Fruit fly (Drosophila melanogaster): ENCODE results near the gene Reepl1.

The Reepl1 gene

dm6 chrX:11600795-11601358 lies 28.4 kb downstream of the Reepl1 start (continued):
- no peak for TF ChIP-seq Hr83 (GFP tag; optimal IDR thresholded peaks at IDR 0.05; ENCODE audit: poor library complexity, severe bottlenecking)
- no peak for TF ChIP-seq CG32264 (GFP tag; optimal IDR thresholded peaks at IDR 0.05)
- TF ChIP-seq HLH106 (tag; optimal IDR thresholded peaks at IDR 0.05), result peak; percentile 36
- TF ChIP-seq Dfd (GFP tag; optimal IDR thresholded peaks at IDR 0.05), result no peak
- TF ChIP-seq Vsx2 (GFP tag; optimal IDR thresholded peaks at IDR 0.05; ENCODE audit: partially characterized antibody), result no peak
- no peak for TF ChIP-seq Mio (GFP tag; optimal IDR thresholded peaks at IDR 0.05)
- no peak for TF ChIP-seq lola (GFP tag; optimal IDR thresholded peaks at IDR 0.05)
- TF ChIP-seq pan (optimal IDR thresholded peaks at IDR 0.05), result no peak
- TF ChIP-seq h (GFP tag; optimal IDR thresholded peaks at IDR 0.05), result peak; percentile 55
- TF ChIP-seq sage (GFP tag; optimal IDR thresholded peaks at IDR 0.05), result peak; percentile 47

dm6 chrX:11601408-11601807 lies 28.9 kb downstream of the Reepl1 start:
- peak; percentile 46 for TF ChIP-seq Hr83 (GFP tag; optimal IDR thresholded peaks at IDR 0.05; ENCODE audit: poor library complexity, severe bottlenecking)
- no peak for TF ChIP-seq Rel (GFP tag; optimal IDR thresholded peaks at IDR 0.05)
- TF ChIP-seq Rel (tag; optimal IDR thresholded peaks at IDR 0.05), result peak; percentile 55
- no peak for TF ChIP-seq sage (GFP tag; optimal IDR thresholded peaks at IDR 0.05)

DNA sequence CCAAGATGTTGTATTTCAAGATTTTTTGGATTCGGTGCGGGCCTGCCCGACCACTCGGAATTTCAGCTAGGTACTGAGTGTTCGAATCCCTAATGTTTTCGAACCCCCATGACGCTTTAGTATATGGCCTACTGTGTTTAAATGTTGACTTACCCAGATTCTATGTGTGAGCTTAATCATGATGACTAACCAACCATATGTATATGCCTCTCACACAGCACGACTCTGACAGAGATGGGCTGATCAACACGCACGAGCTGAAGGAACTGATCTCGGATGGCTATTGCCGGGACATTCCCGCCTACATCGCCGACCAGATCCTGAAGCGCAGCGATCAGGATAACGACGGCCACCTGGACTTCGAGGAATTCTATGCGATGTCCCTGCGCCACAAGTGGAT lies 31.6 kb downstream of the Reepl1 start, which contains the start of gene CG2533:
Gene CG2533 (minus strand): TSS at position 101 of the 400 bp plus-strand sequence.
- no peak for TF ChIP-seq jim (GFP tag; optimal IDR thresholded peaks at IDR 0.05)
- TF ChIP-seq dsf (GFP tag; optimal IDR thresholded peaks at IDR 0.05; ENCODE audit: borderline replicate concordance), result no peak
- TF ChIP-seq N (GFP tag; optimal IDR thresholded peaks at IDR 0.05), result no peak
- TF ChIP-seq br (GFP tag; optimal IDR thresholded peaks at IDR 0.05), result no peak
- no peak for TF ChIP-seq CG9705 (GFP tag; optimal IDR thresholded peaks at IDR 0.05)
- TF ChIP-seq lola (GFP tag; optimal IDR thresholded peaks at IDR 0.05), result no peak
- no peak for TF ChIP-seq dl (GFP tag; optimal IDR thresholded peaks at IDR 0.05; ENCODE audit: insufficient read depth in 1 of 2, partially characterized antibody in 2 of 2)
- TF ChIP-seq Hnf4 (GFP tag; optimal IDR thresholded peaks at IDR 0.05), result no peak

DNA sequence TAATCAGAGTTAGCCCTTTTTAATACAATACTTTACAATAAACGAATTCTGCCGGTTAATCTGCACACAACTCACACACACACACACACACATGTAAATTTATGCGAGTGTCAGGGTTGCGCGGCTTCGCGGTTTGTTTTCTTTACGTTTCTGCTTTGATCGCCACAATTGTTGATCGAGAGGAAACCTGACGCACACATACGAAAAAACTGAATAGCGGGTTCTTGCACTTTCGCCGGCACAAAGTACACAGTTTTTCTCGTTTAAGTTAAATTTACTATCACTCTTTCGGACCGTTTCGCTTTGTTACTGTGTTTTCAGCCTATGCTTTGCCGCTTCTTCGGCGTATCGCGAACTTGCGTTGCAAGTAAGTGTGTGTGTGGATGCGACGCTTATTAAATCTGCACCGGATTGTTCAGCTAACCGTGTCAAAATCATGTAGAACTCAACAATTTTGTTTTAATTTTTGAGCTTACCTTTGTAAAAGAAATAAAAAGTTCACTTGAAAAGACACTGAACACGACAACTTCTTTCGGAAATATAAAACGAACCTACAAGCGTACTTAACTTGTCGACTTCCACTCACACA lies 38.6 kb downstream of the Reepl1 start:
- TF ChIP-seq ey (GFP tag; optimal IDR thresholded peaks at IDR 0.05) (no peak), psq (GFP tag; optimal IDR thresholded peaks at IDR 0.05) (peak; percentile 62)

dm6 chrX:11611645-11612079 lies 39.2 kb downstream of the Reepl1 start, which contains the start of the genes CG2247 and CG1703:
CG2247 (minus strand) TSS chrX:11611652.
CG1703 (plus strand) TSS chrX:11611927.
- TF ChIP-seq Myc (optimal IDR thresholded peaks at IDR 0.05) (peak; percentile 25), Jra (GFP tag; optimal IDR thresholded peaks at IDR 0.05) (no peak)

- TF ChIP-seq GATAd (GFP tag; optimal IDR thresholded peaks at IDR 0.05) (no peak), fru (GFP tag; optimal IDR thresholded peaks at IDR 0.05) (no peak), sv (GFP tag; optimal IDR thresholded peaks at IDR 0.05) (no peak), OdsH (GFP tag; optimal IDR thresholded peaks at IDR 0.05) (no peak), h (GFP tag; optimal IDR thresholded peaks at IDR 0.05) (no peak), N (GFP tag; optimal IDR thresholded peaks at IDR 0.05) (no peak), foxo (GFP tag; optimal IDR thresholded peaks at IDR 0.05) (no peak), dsf (GFP tag; optimal IDR thresholded peaks at IDR 0.05; ENCODE audit: borderline replicate concordance) (no peak), dmrt93B (GFP tag; optimal IDR thresholded peaks at IDR 0.05) (no peak), HLH106 (tag; optimal IDR thresholded peaks at IDR 0.05) (no peak), Vsx2 (GFP tag; optimal IDR thresholded peaks at IDR 0.05; ENCODE audit: partially characterized antibody) (no peak), dl (GFP tag; optimal IDR thresholded peaks at IDR 0.05; ENCODE audit: insufficient read depth in 1 of 2, partially characterized antibody in 2 of 2) (no peak), ey (GFP tag; optimal IDR thresholded peaks at IDR 0.05) (no peak), woc (GFP tag; optimal IDR thresholded peaks at IDR 0.05) (no peak)
These were observed 43.4 kb downstream of the Reepl1 start, which contains the start of the genes RPA3 and Met for dm6 chrX:11615652-11616495. RPA3 (minus strand) TSS chrX:11615840. Met (plus strand) TSS chrX:11616124.

Measured in whole organism, wandering third instar larva.